Worm (Caenorhabditis elegans) whole organism, L3 larva: ENCODE measurements around the gene C18D11.9.

Experiments used
- R02D3.7 ChIP-seq: fragments of 150-350 bp; optimal IDR thresholded peaks from 2 replicates; lab custom pipeline; 2014; ENCODE audit warnings: missing biosample characterization, missing genetic modification characterization
- ZK546.5 ChIP-seq: sonication (generic microtip); optimal IDR thresholded peaks from 2 replicates; lab custom pipeline; 2017; ENCODE audit warnings: missing biosample characterization, missing genetic modification characterization
- egl-27 ChIP-seq: sonication (generic microtip); optimal IDR thresholded peaks from 4 replicates; lab custom pipeline; 2017; ENCODE audit warnings: missing biosample characterization, missing genetic modification reagents, missing genetic modification characterization
- lin-39 ChIP-seq: fragments of 150-350 bp; optimal IDR thresholded peaks from 2 replicates; lab custom pipeline; 2018; ENCODE audit warnings: missing biosample characterization, missing genetic modification reagents, missing genetic modification characterization
- mdl-1 ChIP-seq: fragments of 150-350 bp; optimal IDR thresholded peaks from 2 replicates; lab custom pipeline; 2014; ENCODE audit warnings: missing biosample characterization, missing genetic modification characterization
- nhr-25 ChIP-seq: sonication (generic microtip); optimal IDR thresholded peaks from 2 replicates; lab custom pipeline; 2017; ENCODE audit warnings: missing biosample characterization, missing genetic modification characterization
- pqm-1 ChIP-seq: fragments of 150-350 bp; optimal IDR thresholded peaks from 2 replicates; lab custom pipeline; 2017; ENCODE audit warnings: missing biosample characterization, missing genetic modification characterization, inconsistent platforms
- sea-2 ChIP-seq: fragments of 150-350 bp; sonication (generic microtip); optimal IDR thresholded peaks from 4 replicates; lab custom pipeline; 2014; ENCODE audit warnings: missing biosample characterization, missing genetic modification reagents, missing genetic modification characterization
- unc-62 ChIP-seq: fragments of 150-350 bp; sonication (generic microtip); optimal IDR thresholded peaks from 4 replicates; lab custom pipeline; 2014; ENCODE audit warnings: missing biosample characterization, missing genetic modification reagents, missing genetic modification characterization

- TF ChIP-seq sea-2 (GFP tag; lab: Kevin White, UChicago) (no peak), R02D3.7 (tag; lab: Kevin White, UChicago) (no peak), ZK546.5 (no peak), nhr-25 (tag; lab: Kevin White, UChicago) (no peak), lin-39 (tag; lab: Kevin White, UChicago) (no peak), mdl-1 (tag; lab: Kevin White, UChicago) (no peak), egl-27 (tag; lab: Kevin White, UChicago) (no peak), pqm-1 (tag; lab: Kevin White, UChicago) (no peak), unc-62 (no peak)
Measured at ce11 chrIII:11836734-11837133, 27.8 kb downstream of the C18D11.9 start.
